Fruit fly (Drosophila melanogaster) whole organism, embryonic: ENCODE measurements around the gene CG14718.

Experiments used
- Awh ChIP-seq: fragments of 200-800 bp; sonication (Bioruptor generic); IDR thresholded peaks from 2 replicates; pipeline ENCODE4, ENCODE4 v1.3.6; 2022; ENCODE audit warnings: missing biosample characterization, missing genetic modification characterization
- Bgb ChIP-seq: fragments of 200-800 bp; sonication (Bioruptor generic); IDR thresholded peaks from 2 replicates; pipeline ENCODE4 v1.3.6; 2022; ENCODE audit warnings: missing biosample characterization, missing genetic modification characterization; ENCODE audit not compliant: partially characterized antibody
- C15 ChIP-seq: fragments of 200-800 bp; sonication (Bioruptor generic); IDR thresholded peaks from 3 replicates; pipeline ENCODE4 v1.3.6; 2022; ENCODE audit warnings: missing biosample characterization, missing genetic modification characterization
- CG10431 ChIP-seq: fragments of 200-800 bp; sonication (Bioruptor generic); optimal IDR thresholded peaks from 3 replicates; lab custom pipeline; 2018; ENCODE audit warnings: missing biosample characterization, mild to moderate bottlenecking, missing genetic modification characterization
- CG11085 ChIP-seq: fragments of 200-800 bp; sonication (Bioruptor generic); IDR thresholded peaks from 2 replicates; pipeline ENCODE4 v1.3.6; 2022; ENCODE audit warnings: missing biosample characterization, missing genetic modification characterization
- CG12071 ChIP-seq: fragments of 200-800 bp; sonication (Bioruptor generic); optimal IDR thresholded peaks from 3 replicates; lab custom pipeline; 2018; ENCODE audit warnings: missing biosample characterization, mild to moderate bottlenecking, missing genetic modification characterization
- CG16813 ChIP-seq: fragments of 200-800 bp; sonication (Bioruptor generic); IDR thresholded peaks from 3 replicates; pipeline ENCODE4 v1.3.6; 2022; ENCODE audit warnings: missing biosample characterization, missing genetic modification characterization; ENCODE audit not compliant: partially characterized antibody
- CG1792 ChIP-seq: fragments of 200-800 bp; sonication (Bioruptor generic); optimal IDR thresholded peaks from 2 replicates; lab custom pipeline; 2016; ENCODE audit warnings: missing biosample characterization, missing genetic modification characterization
- CG18619 ChIP-seq: fragments of 200-800 bp; sonication (Bioruptor generic); optimal IDR thresholded peaks from 3 replicates; lab custom pipeline; 2017; ENCODE audit warnings: missing biosample characterization, mild to moderate bottlenecking, missing genetic modification characterization
- CG30403 ChIP-seq: fragments of 200-800 bp; sonication (Bioruptor generic); optimal IDR thresholded peaks from 3 replicates; lab custom pipeline; 2016; ENCODE audit warnings: missing biosample characterization, missing genetic modification characterization
- CG31224 ChIP-seq: fragments of 200-800 bp; sonication (Bioruptor generic); IDR thresholded peaks from 2 replicates; pipeline ENCODE4 v1.3.6; 2022; ENCODE audit warnings: missing biosample characterization, missing genetic modification characterization
- CG3281 ChIP-seq: fragments of 200-800 bp; sonication (Bioruptor generic); optimal IDR thresholded peaks from 3 replicates; lab custom pipeline; 2017; ENCODE audit warnings: missing biosample characterization, mild to moderate bottlenecking, missing genetic modification characterization
- CG34376 ChIP-seq: fragments of 200-800 bp; sonication (Bioruptor generic); optimal IDR thresholded peaks from 2 replicates; lab custom pipeline; 2018; ENCODE audit warnings: missing biosample characterization, mild to moderate bottlenecking, missing genetic modification characterization
- CG42726 ChIP-seq: fragments of 200-800 bp; sonication (Bioruptor generic); IDR thresholded peaks from 2 replicates; pipeline ENCODE4 v1.3.6; 2022; ENCODE audit warnings: missing biosample characterization, missing genetic modification characterization; ENCODE audit not compliant: partially characterized antibody
- CG4424 ChIP-seq: fragments of 200-800 bp; sonication (Bioruptor generic); optimal IDR thresholded peaks from 3 replicates; lab custom pipeline; 2016; ENCODE audit warnings: missing biosample characterization, missing genetic modification characterization
- CG4854 ChIP-seq: fragments of 200-800 bp; sonication (Bioruptor generic); optimal IDR thresholded peaks from 2 replicates; lab custom pipeline; 2016; ENCODE audit warnings: missing biosample characterization, missing genetic modification characterization, inconsistent platforms
- CG7745 ChIP-seq: fragments of 200-800 bp; sonication (Bioruptor generic); optimal IDR thresholded peaks from 2 replicates; lab custom pipeline; 2018; ENCODE audit warnings: missing biosample characterization, mild to moderate bottlenecking, missing genetic modification characterization, moderate library complexity
- CG9609 ChIP-seq: fragments of 200-800 bp; sonication (Bioruptor generic); optimal IDR thresholded peaks from 3 replicates; lab custom pipeline; 2016; ENCODE audit warnings: missing biosample characterization, missing genetic modification characterization
- CTCF ChIP-seq: fragments of 200-800 bp; sonication (Bioruptor generic); optimal IDR thresholded peaks from 2 replicates; lab custom pipeline; 2017; ENCODE audit warnings: missing biosample characterization, mild to moderate bottlenecking, missing genetic modification characterization, moderate library complexity
- Dip2 ChIP-seq: fragments of 200-800 bp; sonication (Bioruptor generic); IDR thresholded peaks from 2 replicates; pipeline ENCODE4 v1.3.6; 2022; ENCODE audit warnings: missing biosample characterization, missing genetic modification characterization
- Doc3 ChIP-seq: fragments of 200-800 bp; sonication (Bioruptor generic); IDR thresholded peaks from 3 replicates; pipeline ENCODE4 v1.3.6; 2022; ENCODE audit warnings: missing biosample characterization, missing genetic modification characterization; ENCODE audit not compliant: partially characterized antibody
- Elba2 ChIP-seq: fragments of 200-800 bp; sonication (Bioruptor generic); optimal IDR thresholded peaks from 3 replicates; lab custom pipeline; 2016; ENCODE audit warnings: missing biosample characterization, missing genetic modification characterization
- Fer1 ChIP-seq: fragments of 200-800 bp; sonication (Bioruptor generic); optimal IDR thresholded peaks from 2 replicates; lab custom pipeline; 2017; ENCODE audit warnings: missing biosample characterization, mild to moderate bottlenecking, missing genetic modification characterization
- Fer3 ChIP-seq: fragments of 200-800 bp; sonication (Bioruptor generic); optimal IDR thresholded peaks from 2 replicates; lab custom pipeline; 2018; ENCODE audit warnings: missing biosample characterization, mild to moderate bottlenecking, missing genetic modification characterization, moderate library complexity
- GATAe ChIP-seq: fragments of 200-800 bp; sonication (Bioruptor generic); conservative IDR thresholded peaks from 2 replicates; pipeline ENCODE4 v1.3.6; 2022; ENCODE audit warnings: missing biosample characterization, missing genetic modification characterization
- Gsc ChIP-seq: fragments of 200-800 bp; sonication (Bioruptor generic); IDR thresholded peaks from 2 replicates; pipeline ENCODE4 v1.3.6; 2022; ENCODE audit warnings: missing biosample characterization, missing genetic modification characterization
- Med ChIP-seq: fragments of 200-800 bp; sonication (Bioruptor generic); peaks from one replicate; lab custom pipeline; 2016; ENCODE audit warnings: missing biosample characterization, missing genetic modification characterization, mild to moderate bottlenecking, inconsistent platforms, moderate library complexity
- Pdp1 ChIP-seq, 2 experiments: fragments of 200-800 bp; sonication (Bioruptor generic); optimal IDR thresholded peaks; 3 replicates each; lab custom pipeline; 2016; ENCODE audit warnings: missing biosample characterization in 2 of 2, missing genetic modification characterization in 2 of 2, mild to moderate bottlenecking in 1 of 2, moderate library complexity in 1 of 2
- bbx ChIP-seq: fragments of 200-800 bp; sonication (Bioruptor generic); IDR thresholded peaks from 2 replicates; pipeline ENCODE4 v1.3.6; 2022; ENCODE audit warnings: missing biosample characterization, missing genetic modification characterization; ENCODE audit not compliant: partially characterized antibody
- bowl ChIP-seq: fragments of 200-800 bp; sonication (Bioruptor generic); IDR thresholded peaks from 2 replicates; pipeline ENCODE4 v1.3.6; 2022; ENCODE audit warnings: missing biosample characterization, missing genetic modification characterization
- crol ChIP-seq: fragments of 200-800 bp; sonication (Bioruptor generic); IDR thresholded peaks from 2 replicates; pipeline ENCODE4 v1.3.6; 2022; ENCODE audit warnings: missing biosample characterization, missing genetic modification characterization
- en ChIP-seq: fragments of 200-800 bp; sonication (Bioruptor generic); optimal IDR thresholded peaks from 2 replicates; lab custom pipeline; 2016; ENCODE audit warnings: missing biosample characterization, missing genetic modification characterization
- exex ChIP-seq: fragments of 200-800 bp; sonication (Bioruptor generic); optimal IDR thresholded peaks from 4 replicates; lab custom pipeline; 2018; ENCODE audit warnings: missing biosample characterization, mild to moderate bottlenecking, missing genetic modification characterization, moderate library complexity
- fd96Cb ChIP-seq: fragments of 200-800 bp; sonication (Bioruptor generic); optimal IDR thresholded peaks from 2 replicates; lab custom pipeline; 2018; ENCODE audit warnings: missing biosample characterization, mild to moderate bottlenecking, missing genetic modification characterization, moderate library complexity
- grn ChIP-seq: fragments of 200-800 bp; sonication (Bioruptor generic); optimal IDR thresholded peaks from 3 replicates; lab custom pipeline; 2017; ENCODE audit warnings: missing biosample characterization, missing genetic modification characterization
- h ChIP-seq: fragments of >200 bp; optimal IDR thresholded peaks from 2 replicates; lab custom pipeline; 2017
- hb ChIP-seq: fragments of 200-800 bp; sonication (Bioruptor generic); IDR thresholded peaks from 3 replicates; pipeline ENCODE4 v1.3.6; 2022; ENCODE audit warnings: missing biosample characterization, missing genetic modification characterization; ENCODE audit not compliant: partially characterized antibody
- jumu ChIP-seq: fragments of 200-800 bp; sonication (Bioruptor generic); optimal IDR thresholded peaks from 3 replicates; lab custom pipeline; 2016; ENCODE audit warnings: missing biosample characterization, missing genetic modification characterization
- lab ChIP-seq: fragments of 200-800 bp; sonication (Bioruptor generic); optimal IDR thresholded peaks from 3 replicates; lab custom pipeline; 2017; ENCODE audit warnings: missing biosample characterization, missing genetic modification characterization, mild to moderate bottlenecking, moderate library complexity, missing genetic modification reagents
- mirr ChIP-seq: fragments of 200-800 bp; sonication (Bioruptor generic); optimal IDR thresholded peaks from 3 replicates; lab custom pipeline; 2018; ENCODE audit warnings: missing biosample characterization, mild to moderate bottlenecking, missing genetic modification characterization
- nerfin-1 ChIP-seq: fragments of 200-800 bp; sonication (Bioruptor generic); optimal IDR thresholded peaks from 3 replicates; lab custom pipeline; 2019; ENCODE audit warnings: missing biosample characterization, mild to moderate bottlenecking, missing genetic modification characterization, moderate library complexity
- nmo ChIP-seq: fragments of 200-800 bp; sonication (Bioruptor generic); optimal IDR thresholded peaks from 2 replicates; lab custom pipeline; 2018; ENCODE audit warnings: missing biosample characterization, mild to moderate bottlenecking, missing genetic modification characterization, moderate library complexity
- odd ChIP-seq: fragments of 200-800 bp; sonication (Bioruptor generic); optimal IDR thresholded peaks from 2 replicates; lab custom pipeline; 2017; ENCODE audit warnings: missing biosample characterization, mild to moderate bottlenecking, missing genetic modification characterization
- p53 ChIP-seq: fragments of 200-800 bp; sonication (Bioruptor generic); optimal IDR thresholded peaks from 2 replicates; lab custom pipeline; 2016; ENCODE audit warnings: missing biosample characterization, missing genetic modification characterization
- pnt ChIP-seq: fragments of 200-800 bp; sonication (Bioruptor generic); optimal IDR thresholded peaks from 3 replicates; lab custom pipeline; 2016; ENCODE audit warnings: missing biosample characterization, missing genetic modification characterization
- repo ChIP-seq: fragments of 200-800 bp; sonication (Bioruptor generic); optimal IDR thresholded peaks from 2 replicates; lab custom pipeline; 2016; ENCODE audit warnings: missing biosample characterization, missing genetic modification characterization
- schlank ChIP-seq: fragments of 200-800 bp; sonication (Bioruptor generic); optimal IDR thresholded peaks from 2 replicates; lab custom pipeline; 2018; ENCODE audit warnings: missing biosample characterization, mild to moderate bottlenecking, missing genetic modification characterization
- sd ChIP-seq: fragments of 200-800 bp; sonication (Bioruptor generic); optimal IDR thresholded peaks from 3 replicates; lab custom pipeline; 2018; ENCODE audit warnings: missing biosample characterization, mild to moderate bottlenecking, missing genetic modification characterization, moderate library complexity
- sima ChIP-seq: fragments of 200-800 bp; sonication (Bioruptor generic); optimal IDR thresholded peaks from 2 replicates; lab custom pipeline; 2016; ENCODE audit warnings: missing biosample characterization, missing genetic modification characterization
- slbo ChIP-seq: fragments of 200-800 bp; sonication (Bioruptor generic); IDR thresholded peaks from 2 replicates; pipeline ENCODE4 v1.3.6; 2022; ENCODE audit warnings: missing biosample characterization, missing genetic modification characterization
- sqz ChIP-seq: fragments of 200-800 bp; sonication (Bioruptor generic); optimal IDR thresholded peaks from 3 replicates; lab custom pipeline; 2018; ENCODE audit warnings: missing biosample characterization, mild to moderate bottlenecking, missing genetic modification characterization
- sug ChIP-seq: fragments of 200-800 bp; optimal IDR thresholded peaks from 2 replicates; lab custom pipeline; 2019; ENCODE audit warnings: missing biosample characterization, mild to moderate bottlenecking, missing genetic modification characterization, moderate library complexity

The CG14718 gene

DNA sequence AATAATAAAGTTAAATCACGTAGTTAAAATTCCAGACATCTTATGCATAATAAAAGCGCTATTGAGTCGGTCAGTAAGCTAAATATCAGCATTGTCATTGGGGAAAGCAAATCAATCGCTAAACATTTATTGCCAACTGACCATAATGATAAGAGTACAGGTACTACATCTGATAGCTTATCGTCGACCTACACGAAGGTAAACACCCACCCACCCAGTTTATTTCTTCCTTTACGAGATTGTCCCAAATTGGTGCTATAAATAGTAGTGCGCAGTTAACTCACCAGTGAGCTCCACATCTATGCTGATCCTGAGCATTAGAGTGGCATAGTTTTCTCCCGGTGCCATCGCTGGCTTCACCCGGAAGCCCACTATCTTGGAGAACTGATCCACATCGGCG, 16.7 kb upstream of the CG14718 start:
- no peak for TF ChIP-seq CG10431 (GFP tag; lab: Kevin White, UChicago)
- TF ChIP-seq bowl (GFP tag; lab: Robert Waterston, UW): no peak
- TF ChIP-seq slbo (GFP tag; lab: Robert Waterston, UW): no peak
- TF ChIP-seq exex (tag; lab: Kevin White, UChicago): peak; percentile 76
- peak; percentile 48 for TF ChIP-seq mirr
- TF ChIP-seq CG16813: no peak
- TF ChIP-seq bbx (GFP tag; lab: Robert Waterston, UW): no peak
- TF ChIP-seq CG1792 (GFP tag; lab: Kevin White, UChicago): no peak
- no peak for TF ChIP-seq odd
- TF ChIP-seq sd (tag; lab: Kevin White, UChicago): peak; percentile 37
- no peak for TF ChIP-seq Pdp1 (GFP tag; optimal IDR thresholded peaks at IDR 0.05; lab: Kevin White, UChicago)
- TF ChIP-seq CTCF (GFP tag; lab: Kevin White, UChicago): no peak
- no peak for TF ChIP-seq CG9609 (GFP tag; lab: Kevin White, UChicago)
- TF ChIP-seq CG3281: peak; percentile 8
- peak; percentile 51 for TF ChIP-seq GATAe (GFP tag; lab: Robert Waterston, UW)
- TF ChIP-seq CG12071 (GFP tag; lab: Kevin White, UChicago): peak; percentile 10
- TF ChIP-seq Med (GFP tag; lab: Kevin White, UChicago): peak; percentile 2
- TF ChIP-seq grn: peak; percentile 42
- peak; percentile 97 for TF ChIP-seq sug (tag; lab: Kevin White, UChicago)
- TF ChIP-seq CG34376: peak; percentile 37

DNA sequence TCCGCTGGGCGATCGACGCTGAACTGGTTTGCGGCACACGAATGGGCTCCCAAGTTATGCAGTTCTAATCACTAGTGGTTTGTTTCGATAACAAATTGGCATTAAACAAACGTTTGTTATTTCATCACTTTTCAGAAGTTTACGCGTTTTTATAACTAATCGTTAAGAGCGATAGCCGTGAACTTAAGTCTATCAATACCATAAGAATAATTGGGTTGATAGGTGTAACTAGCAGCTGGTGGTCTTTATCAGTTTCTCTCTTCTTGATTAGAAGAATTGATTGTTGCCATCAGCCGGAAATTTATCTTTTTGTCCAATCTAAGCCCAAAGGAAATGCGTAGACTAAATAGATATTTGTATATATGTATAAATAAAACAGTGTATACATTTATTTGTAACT, 16.1 kb upstream of the CG14718 start, which contains the start of gene CG6830:
Gene CG6830, minus strand, starts transcription at position 27 of the 400 bp plus-strand sequence.
- TF ChIP-seq nmo (GFP tag; lab: Kevin White, UChicago) (no peak), sug (tag; lab: Kevin White, UChicago) (peak; percentile 87), jumu (GFP tag; lab: Kevin White, UChicago) (no peak), CG30403 (GFP tag; lab: Kevin White, UChicago) (no peak), schlank (tag; lab: Kevin White, UChicago) (no peak), Gsc (no peak), Awh (no peak), Doc3 (no peak), exex (tag; lab: Kevin White, UChicago) (peak; percentile 62), CG18619 (GFP tag; lab: Kevin White, UChicago) (no peak), fd96Cb (tag; lab: Kevin White, UChicago) (no peak), CG31224 (GFP tag; lab: Robert Waterston, UW) (no peak), en (GFP tag; lab: Kevin White, UChicago) (no peak), Bgb (GFP tag; lab: Robert Waterston, UW) (no peak), grn (peak; percentile 12), sqz (GFP tag; lab: Kevin White, UChicago) (no peak), Pdp1 (GFP tag; optimal IDR thresholded peaks at IDR 0.05; lab: Kevin White, UChicago) (peak in 1 of 2 experiments; percentile 4), nerfin-1 (tag; lab: Kevin White, UChicago) (no peak), h (lab: Kevin White, UChicago) (no peak), pnt (no peak), C15 (no peak), CG7745 (tag; lab: Kevin White, UChicago) (no peak), crol (GFP tag; lab: Robert Waterston, UW) (no peak), p53 (GFP tag; lab: Kevin White, UChicago) (no peak), CG42726 (GFP tag; lab: Robert Waterston, UW) (no peak), Dip2 (no peak), CG4424 (GFP tag; lab: Kevin White, UChicago) (no peak), Elba2 (GFP tag; lab: Kevin White, UChicago) (no peak), hb (no peak), CG4854 (GFP tag; lab: Kevin White, UChicago) (no peak), lab (GFP tag; lab: Kevin White, UChicago) (no peak), CG11085 (GFP tag; lab: Robert Waterston, UW) (no peak), sima (no peak), repo (GFP tag; lab: Kevin White, UChicago) (no peak), Fer3 (tag; lab: Kevin White, UChicago) (no peak), Fer1 (GFP tag; lab: Kevin White, UChicago) (no peak)
